Worm (Caenorhabditis elegans) whole organism, L1 larva: ENCODE measurements around the gene C12D5.3.

Experiments
- C04F5.9 ChIP-seq: sonication (generic microtip); optimal IDR thresholded peaks from 2 replicates; lab custom pipeline; 2016; ENCODE audit warnings: missing genetic modification characterization, missing compliant biosample characterization
- ama-1 ChIP-seq: fragments of 150-350 bp; optimal IDR thresholded peaks from 2 replicates; lab custom pipeline; 2014
- ceh-63 ChIP-seq: fragments of 200-800 bp; sonication (Bioruptor generic); optimal IDR thresholded peaks from 2 replicates; lab custom pipeline; 2018; ENCODE audit warnings: mild to moderate bottlenecking, missing genetic modification characterization, missing compliant biosample characterization
- elt-3 ChIP-seq, 6 experiments: fragments of 150-350 bp in 1 of 6; sonication (generic microtip); optimal IDR thresholded peaks; 2 replicates each; lab custom pipeline; 2017 to 2018; ENCODE audit warnings: missing biosample characterization in 6 of 6, missing genetic modification characterization in 6 of 6, inconsistent platforms in 1 of 6
- nhr-76 ChIP-seq: sonication (generic microtip); optimal IDR thresholded peaks from 2 replicates; lab custom pipeline; 2017; ENCODE audit warnings: missing biosample characterization, missing genetic modification characterization
- nhr-77 ChIP-seq: fragments of 150-350 bp; optimal IDR thresholded peaks from 2 replicates; lab custom pipeline; 2014; ENCODE audit warnings: missing biosample characterization, missing genetic modification characterization
- snpc-4 ChIP-seq: fragments of 150-350 bp; optimal IDR thresholded peaks from 2 replicates; lab custom pipeline; 2014; ENCODE audit warnings: missing biosample characterization, missing genetic modification characterization
- sptf-1 ChIP-seq: fragments of 150-350 bp; optimal IDR thresholded peaks from 2 replicates; lab custom pipeline; 2014; ENCODE audit warnings: missing biosample characterization, missing genetic modification characterization
- tbx-2 ChIP-seq: sonication (generic microtip); optimal IDR thresholded peaks from 2 replicates; lab custom pipeline; 2016; ENCODE audit warnings: missing genetic modification characterization, missing compliant biosample characterization
- unc-30 ChIP-seq: sonication (generic microtip); optimal IDR thresholded peaks from 2 replicates; lab custom pipeline; 2017; ENCODE audit warnings: missing biosample characterization, missing genetic modification characterization
- ztf-11 ChIP-seq, 2 experiments: sonication (generic microtip); optimal IDR thresholded peaks; 2 replicates each; lab custom pipeline; 2016 to 2017; ENCODE audit warnings: missing genetic modification characterization in 2 of 2, missing biosample characterization in 1 of 2, missing compliant biosample characterization in 1 of 2

DNA sequence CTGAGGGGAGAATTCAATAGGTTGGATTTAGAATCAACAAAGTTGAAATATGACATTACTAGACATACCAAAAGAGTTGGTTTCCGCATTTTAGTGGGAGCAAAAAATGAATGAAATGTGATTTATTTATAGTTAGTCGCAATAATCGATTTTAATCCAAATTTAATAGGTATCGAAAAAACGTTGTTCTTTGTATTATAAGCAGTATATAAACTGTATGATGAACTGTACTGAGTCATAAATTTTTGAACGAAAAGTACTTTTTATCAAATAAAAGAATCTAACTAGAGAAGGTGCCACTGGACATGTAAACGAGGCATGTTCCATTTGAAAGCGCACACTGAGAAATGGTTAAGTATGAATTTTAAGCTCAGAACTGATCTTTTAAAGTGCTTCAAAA, 13.9 kb downstream of the C12D5.3 start, which contains the start of gene C12D5.9:
- TF ChIP-seq snpc-4 (tag; lab: Kevin White, UChicago) (no peak), ztf-11 (tag; optimal IDR thresholded peaks at IDR 0.05; lab: Kevin White, UChicago) (no peak), elt-3 (tag; optimal IDR thresholded peaks at IDR 0.05; lab: Kevin White, UChicago) (no peak), ama-1 (lab: Kevin White, UChicago) (no peak), nhr-77 (tag; lab: Kevin White, UChicago) (no peak), unc-30 (tag; lab: Kevin White, UChicago) (no peak), nhr-76 (tag; lab: Kevin White, UChicago) (no peak), tbx-2 (tag; lab: Kevin White, UChicago) (no peak), C04F5.9 (tag; lab: Kevin White, UChicago) (no peak), sptf-1 (tag; lab: Kevin White, UChicago) (no peak), ceh-63 (GFP tag; lab: Kevin White, UChicago) (no peak)
